Worm (Caenorhabditis elegans): ENCODE data around the gene hadb-1.

hadb-1 gene

DNA sequence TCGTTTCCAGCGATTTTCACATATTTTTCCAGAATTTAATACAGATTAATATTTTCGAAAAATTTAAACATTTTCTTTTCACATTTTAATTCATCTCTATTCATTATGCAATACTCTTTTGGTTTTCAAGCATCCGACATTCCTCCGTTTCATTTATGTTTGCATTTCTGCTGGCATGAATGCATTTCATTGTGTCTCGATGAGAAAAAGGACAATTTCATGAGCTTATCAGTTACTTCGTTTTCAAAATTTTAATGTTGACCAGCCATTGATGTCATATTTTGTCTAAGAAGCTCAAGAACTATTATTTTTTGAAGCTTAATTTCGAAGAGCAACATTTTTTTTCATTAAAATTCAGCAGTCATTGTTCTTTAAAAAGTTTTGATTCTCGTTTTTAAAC, 30.3 kb upstream of the hadb-1 start:
- TF ChIP-seq unc-62 (GFP tag; optimal IDR thresholded peaks at IDR 0.05) (no peak), lsy-2 (tag; optimal IDR thresholded peaks at IDR 0.05) (no peak), mab-5 (tag; optimal IDR thresholded peaks at IDR 0.05) (no peak), nhr-77 (tag; optimal IDR thresholded peaks at IDR 0.05) (no peak), ceh-16 (tag; optimal IDR thresholded peaks at IDR 0.05) (no peak), fos-1 (tag; optimal IDR thresholded peaks at IDR 0.05) (peak; percentile 47), nhr-23 (tag; optimal IDR thresholded peaks at IDR 0.05) (no peak)

DNA sequence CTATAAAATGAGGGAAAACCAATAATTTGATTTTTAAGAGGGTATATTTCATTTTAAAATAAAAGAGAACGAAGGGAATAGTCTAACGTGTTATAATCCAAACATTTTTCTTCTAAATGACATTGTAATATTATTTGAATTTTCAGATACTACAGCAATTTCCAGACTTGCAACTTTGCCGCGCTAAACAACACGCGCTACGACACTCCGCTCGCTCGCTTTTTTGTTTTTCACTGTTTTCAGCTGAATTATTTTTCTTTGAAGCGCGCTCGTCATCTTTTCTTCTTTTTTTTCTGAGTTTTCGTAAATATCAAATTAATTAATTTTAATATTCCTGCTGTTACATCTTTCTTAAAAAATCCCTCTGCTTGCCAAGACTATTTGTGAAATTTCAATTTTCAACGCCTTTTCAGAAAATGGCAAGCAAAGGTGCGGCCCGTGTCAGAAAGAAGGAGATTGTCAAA, 29.0 kb upstream of the hadb-1 start, which contains the start of gene mrpl-11:
TSS of gene mrpl-11 (plus strand) at position 414 of the 464 bp plus-strand sequence.
- peak; percentile 30 for TF ChIP-seq unc-55 (GFP tag; optimal IDR thresholded peaks at IDR 0.05)
- no peak for TF ChIP-seq egl-27 (tag; optimal IDR thresholded peaks at IDR 0.05)
- no peak for TF ChIP-seq peb-1 (tag; optimal IDR thresholded peaks at IDR 0.05)
- peak in 1 of 2 experiments; percentile 9 for TF ChIP-seq lsy-2 (tag; optimal IDR thresholded peaks at IDR 0.05)

DNA sequence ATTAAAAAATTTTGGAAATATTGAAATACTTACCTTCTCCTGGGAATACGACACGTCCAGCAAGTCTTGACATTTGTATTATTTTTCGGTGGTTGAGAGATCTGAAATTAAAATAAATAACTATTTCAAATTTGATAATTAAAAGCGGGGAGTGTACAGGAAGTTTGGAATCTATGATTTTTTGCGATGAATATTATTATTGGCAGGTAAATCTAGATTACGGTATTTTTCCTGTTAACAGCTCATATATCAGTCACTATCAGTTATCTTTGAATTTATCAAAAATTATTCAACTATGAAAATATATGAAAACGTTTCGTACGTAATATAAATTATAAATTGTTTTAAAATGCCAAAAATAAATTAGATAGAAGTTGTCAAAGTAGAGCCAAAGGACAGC, 27.8 kb upstream of the hadb-1 start, which contains the start of gene B0303.14:
TSS of gene B0303.14 (minus strand) at position 101 of the 400 bp plus-strand sequence.
- no peak for TF ChIP-seq elt-1 (tag; optimal IDR thresholded peaks at IDR 0.05)
- TF ChIP-seq unc-39 (tag; optimal IDR thresholded peaks at IDR 0.05): no peak
- no peak for TF ChIP-seq mab-5 (tag; optimal IDR thresholded peaks at IDR 0.05)
- TF ChIP-seq zag-1 (tag; optimal IDR thresholded peaks at IDR 0.05): no peak
- no peak for TF ChIP-seq unc-55 (GFP tag; optimal IDR thresholded peaks at IDR 0.05)
- TF ChIP-seq elt-3 (tag; optimal IDR thresholded peaks at IDR 0.05): no peak
- no peak for TF ChIP-seq sem-4 (tag; optimal IDR thresholded peaks at IDR 0.05)

DNA sequence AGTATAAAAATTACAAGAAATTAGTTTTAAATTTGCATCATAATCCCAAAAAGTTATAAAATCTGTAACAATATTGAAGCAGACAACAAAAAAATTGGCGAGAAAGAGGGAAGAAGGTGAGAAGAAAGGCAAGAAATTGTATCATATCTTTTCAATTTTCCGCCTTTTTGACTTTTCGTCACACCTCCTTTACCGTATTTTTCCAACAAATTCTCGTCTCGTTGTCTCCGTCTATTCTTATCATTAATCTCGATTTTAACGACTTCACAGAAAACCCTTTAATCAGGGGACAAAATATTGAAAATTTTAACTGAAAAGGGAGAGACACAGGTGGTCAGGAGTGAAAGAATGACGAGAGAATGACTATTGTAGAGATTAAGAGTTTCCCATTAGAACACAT, 24.7 kb upstream of the hadb-1 start:
- TF ChIP-seq nhr-23 (tag; optimal IDR thresholded peaks at IDR 0.05) (no peak), nhr-11 (tag; optimal IDR thresholded peaks at IDR 0.05) (no peak), C34F6.9 (tag; optimal IDR thresholded peaks at IDR 0.05) (no peak), ztf-4 (tag; optimal IDR thresholded peaks at IDR 0.05) (no peak), unc-55 (GFP tag; optimal IDR thresholded peaks at IDR 0.05) (no peak), ztf-11 (tag; optimal IDR thresholded peaks at IDR 0.05) (no peak), sem-4 (tag; optimal IDR thresholded peaks at IDR 0.05) (no peak), zag-1 (tag; optimal IDR thresholded peaks at IDR 0.05) (no peak), alr-1 (tag; optimal IDR thresholded peaks at IDR 0.05) (no peak), nhr-25 (tag; optimal IDR thresholded peaks at IDR 0.05) (no peak), ZK546.5 (tag; optimal IDR thresholded peaks at IDR 0.05) (no peak), Y55F3AM.14 (GFP tag; optimal IDR thresholded peaks at IDR 0.05) (no peak), fos-1 (tag; optimal IDR thresholded peaks at IDR 0.05) (no peak), egl-27 (tag; optimal IDR thresholded peaks at IDR 0.05) (no peak), lin-11 (tag; optimal IDR thresholded peaks at IDR 0.05) (no peak), nhr-6 (tag; optimal IDR thresholded peaks at IDR 0.05) (no peak), unc-62 (GFP tag; optimal IDR thresholded peaks at IDR 0.05) (no peak), blmp-1 (tag; optimal IDR thresholded peaks at IDR 0.05; ENCODE audit: insufficient read depth) (no peak)

- TF ChIP-seq ztf-11 (tag; optimal IDR thresholded peaks at IDR 0.05) (no peak), fos-1 (tag; optimal IDR thresholded peaks at IDR 0.05) (no peak), nhr-21 (tag; optimal IDR thresholded peaks at IDR 0.05) (no peak), snpc-4 (tag; optimal IDR thresholded peaks at IDR 0.05) (no peak), gmeb-1 (tag; optimal IDR thresholded peaks at IDR 0.05) (no peak), unc-55 (GFP tag; optimal IDR thresholded peaks at IDR 0.05) (no peak), elt-3 (tag; optimal IDR thresholded peaks at IDR 0.05) (no peak)
These were observed 22.0 kb upstream of the hadb-1 start, which contains the start of gene B0303.11 for ce11 chrIII:8710310-8710709. Gene B0303.11, minus strand, starts transcription at chrIII:8710410.

DNA sequence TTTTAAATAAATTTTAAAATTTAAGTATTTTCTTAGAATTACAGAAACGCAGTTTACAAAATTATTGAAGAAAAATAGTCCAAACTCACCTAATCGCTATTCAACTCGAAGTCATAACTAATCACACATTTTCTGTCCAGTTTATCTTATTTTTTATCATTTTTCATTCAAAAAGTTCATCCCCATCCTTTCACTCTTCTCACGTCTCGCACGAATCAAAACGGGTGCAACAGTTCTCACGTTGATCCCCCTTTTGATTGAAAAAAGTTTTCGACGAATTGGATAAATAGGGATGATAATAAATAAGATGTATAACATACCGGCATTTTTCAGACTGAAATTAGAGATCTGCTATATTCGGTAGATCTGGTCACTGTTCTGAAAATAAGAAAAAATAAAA, 21.4 kb upstream of the hadb-1 start:
- TF ChIP-seq nhr-129 (tag; optimal IDR thresholded peaks at IDR 0.05) (no peak), sma-3 (GFP tag; optimal IDR thresholded peaks at IDR 0.05) (no peak), blmp-1 (tag; optimal IDR thresholded peaks at IDR 0.05; ENCODE audit: insufficient read depth) (peak; percentile 67), sma-9 (GFP tag; optimal IDR thresholded peaks at IDR 0.05) (peak; percentile 48), sma-9 (tag; optimal IDR thresholded peaks at IDR 0.05) (no peak)
